Worm (Caenorhabditis elegans): ENCODE results near the gene swd-2.1.
A peak's percentile ranks its signal among the peaks of the same experiment; 100 is the strongest.

swd-2.1 gene

ce11 chrIV:7816402-7817102, 40.7 kb downstream of the swd-2.1 start (continued):
- no peak for TF ChIP-seq sdz-38 (tag; optimal IDR thresholded peaks at IDR 0.05)
- peak; percentile 36 for TF ChIP-seq him-1 (tag; optimal IDR thresholded peaks at IDR 0.05)
- no peak for TF ChIP-seq lin-40 (tag; optimal IDR thresholded peaks at IDR 0.05)
- TF ChIP-seq Y67H2A.10 (GFP tag; conservative IDR thresholded peaks at IDR 0.05) = no peak
- no peak for TF ChIP-seq snpc-1.3 (tag; optimal IDR thresholded peaks at IDR 0.05; ENCODE audit: insufficient read depth)
- TF ChIP-seq tlf-1 (GFP tag; optimal IDR thresholded peaks at IDR 0.05) = no peak
- no peak for TF ChIP-seq ztf-28 (GFP tag; IDR thresholded peaks at IDR 0.05)
- no peak for TF ChIP-seq madf-10 (tag; optimal IDR thresholded peaks at IDR 0.05)
- no peak for TF ChIP-seq athp-1 (tag; optimal IDR thresholded peaks at IDR 0.05)
- TF ChIP-seq fkh-3 (tag; optimal IDR thresholded peaks at IDR 0.05) = no peak
- peak in 1 of 3 experiments; percentile 13 for TF ChIP-seq lin-35 (GFP tag; optimal IDR thresholded peaks at IDR 0.05)
- TF ChIP-seq ccch-3 (GFP tag; optimal IDR thresholded peaks at IDR 0.05) = no peak
- no peak for TF ChIP-seq atf-7 (tag; optimal IDR thresholded peaks at IDR 0.05)
- TF ChIP-seq unc-62 (GFP tag; optimal IDR thresholded peaks at IDR 0.05) = no peak
- TF ChIP-seq F37B4.10 (GFP tag; IDR thresholded peaks at IDR 0.05) = no peak
- TF ChIP-seq F10E7.11 (tag; optimal IDR thresholded peaks at IDR 0.05) = no peak
- no peak for TF ChIP-seq C17E4.6 (GFP tag; IDR thresholded peaks at IDR 0.05)
- 0 out of 2 replicates have a peak, but pooled peaks have one; percentile 46 for TF ChIP-seq let-526 (GFP tag; IDR thresholded peaks at IDR 0.05)

ce11 chrIV:7817852-7818251, 42.0 kb downstream of the swd-2.1 start, which contains the start of gene ric-3:
TSS of gene ric-3 (plus strand) at chrIV:7818251.
- TF ChIP-seq lin-35 (GFP tag; optimal IDR thresholded peaks at IDR 0.05) (peak in 1 of 3 experiments; percentile 33), rec-8 (tag; optimal IDR thresholded peaks at IDR 0.05) (no peak), somi-1 (GFP tag; optimal IDR thresholded peaks at IDR 0.05) (peak; percentile 30), nfya-1 (tag; optimal IDR thresholded peaks at IDR 0.05; ENCODE audit: borderline replicate concordance, insufficient read depth) (no peak), ztf-28 (GFP tag; IDR thresholded peaks at IDR 0.05) (no peak), hmg-1.2 (GFP tag; IDR thresholded peaks at IDR 0.05) (peak; percentile 82), snpc-4 (GFP tag; optimal IDR thresholded peaks at IDR 0.05) (no peak), snpc-4 (tag; optimal IDR thresholded peaks at IDR 0.05) (no peak), lin-40 (tag; optimal IDR thresholded peaks at IDR 0.05) (peak; percentile 9), F23B12.7 (tag; optimal IDR thresholded peaks at IDR 0.05; ENCODE audit: insufficient read depth) (no peak), ama-1 (optimal IDR thresholded peaks at IDR 0.05) (no peak), ama-1 (GFP tag; optimal IDR thresholded peaks at IDR 0.05) (no peak), mel-28 (tag; optimal IDR thresholded peaks at IDR 0.05; ENCODE audit: borderline replicate concordance) (no peak), unc-130 (GFP tag; optimal IDR thresholded peaks at IDR 0.05) (no peak), cebp-1 (GFP tag; IDR thresholded peaks at IDR 0.05) (no peak), cebp-1 (tag; optimal IDR thresholded peaks at IDR 0.05) (peak; percentile 37), mcd-1 (GFP tag; IDR thresholded peaks at IDR 0.05) (0 out of 2 replicates have a peak, but pooled peaks have one; percentile 17), K12H6.12 (tag; optimal IDR thresholded peaks at IDR 0.05) (peak; percentile 35), ceh-27 (GFP tag; optimal IDR thresholded peaks at IDR 0.05) (peak; percentile 25)

- TF ChIP-seq F39B2.1 (GFP tag; IDR thresholded peaks at IDR 0.05) (no peak), cebp-2 (GFP tag; IDR thresholded peaks at IDR 0.05) (no peak), nhr-179 (tag; optimal IDR thresholded peaks at IDR 0.05) (no peak), nfyb-1 (GFP tag; IDR thresholded peaks at IDR 0.05) (no peak), tbp1 (GFP tag; optimal IDR thresholded peaks at IDR 0.05) (no peak), ama-1 (optimal IDR thresholded peaks at IDR 0.05) (no peak), ama-1 (GFP tag; optimal IDR thresholded peaks at IDR 0.05) (no peak), dpff-1 (tag; optimal IDR thresholded peaks at IDR 0.05) (no peak), ceh-27 (GFP tag; optimal IDR thresholded peaks at IDR 0.05) (no peak), ceh-58 (GFP tag; IDR thresholded peaks at IDR 0.05) (no peak), attf-6 (GFP tag; IDR thresholded peaks at IDR 0.05) (no peak), mcd-1 (GFP tag; IDR thresholded peaks at IDR 0.05) (no peak), F22D6.2 (tag; optimal IDR thresholded peaks at IDR 0.05) (no peak), attf-3 (GFP tag; conservative IDR thresholded peaks at IDR 0.05) (no peak), nfya-2 (GFP tag; IDR thresholded peaks at IDR 0.05) (no peak), zfh-2 (GFP tag; conservative IDR thresholded peaks at IDR 0.05) (no peak), C17E4.6 (GFP tag; IDR thresholded peaks at IDR 0.05) (no peak)
Measured at ce11 chrIV:7822524-7822923, 46.7 kb downstream of the swd-2.1 start, which contains the start of gene T14A8.2. TSS of gene T14A8.2 (minus strand) at chrIV:7822624.
